Worm (Caenorhabditis elegans): ENCODE measurements around the gene Y54G9A.5.

Y54G9A.5 gene

DNA sequence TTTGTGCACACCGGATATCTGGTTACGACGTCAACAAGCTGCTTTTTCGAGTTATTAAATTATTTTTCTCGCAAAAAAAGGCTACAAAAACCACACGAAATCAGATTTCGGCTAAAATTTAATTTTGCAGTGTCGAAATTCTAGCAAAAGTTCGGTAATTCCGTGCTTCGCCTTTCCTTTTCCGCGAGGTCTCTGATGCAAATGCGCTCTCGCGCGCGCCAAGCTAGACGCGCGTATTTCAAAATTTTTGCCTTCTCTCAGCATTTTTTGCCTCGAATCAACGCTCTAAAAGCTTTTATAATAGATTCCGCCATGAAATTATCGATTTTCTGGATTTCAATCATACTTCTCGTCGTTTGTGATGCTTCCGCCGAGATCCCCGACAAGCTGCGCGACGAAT lies at the start of gene Y54G9A.5:
TSS of gene Y54G9A.5 (plus strand) at position 245 of the 400 bp plus-strand sequence.
- TF ChIP-seq skn-1 (tag; optimal IDR thresholded peaks at IDR 0.05) (no peak), alr-1 (tag; optimal IDR thresholded peaks at IDR 0.05) (no peak), mbf-1 (tag; optimal IDR thresholded peaks at IDR 0.05) (no peak), mab-5 (tag; optimal IDR thresholded peaks at IDR 0.05) (no peak), gmeb-1 (tag; optimal IDR thresholded peaks at IDR 0.05) (no peak), egl-27 (tag; optimal IDR thresholded peaks at IDR 0.05) (no peak)

DNA sequence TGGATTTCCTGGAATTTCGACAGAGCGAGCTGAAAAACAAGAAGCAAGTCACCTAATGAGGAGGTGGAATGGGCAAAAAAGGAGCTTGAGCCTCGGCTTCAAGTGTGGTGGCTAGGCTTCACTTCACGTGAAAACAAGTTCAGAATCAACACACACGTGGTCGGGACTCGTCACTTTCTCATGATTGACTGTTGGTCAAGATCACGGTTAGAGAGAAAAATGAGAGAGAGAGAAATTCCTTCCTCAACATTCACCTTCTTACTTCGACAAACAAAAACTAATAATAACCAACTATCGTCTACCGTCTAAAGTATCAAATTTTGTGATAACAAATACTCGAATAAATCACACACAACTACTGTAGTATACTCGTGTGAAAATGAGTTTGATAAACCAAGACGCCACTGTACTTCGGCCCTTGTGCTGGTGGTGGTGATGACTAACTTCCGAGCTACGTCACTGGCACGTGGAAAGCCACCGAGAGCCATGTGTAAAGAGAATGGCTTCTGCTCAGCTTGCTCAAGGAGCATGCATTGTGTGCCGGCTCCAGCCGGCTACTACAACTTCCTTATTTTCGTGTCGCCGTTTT lies 49.1 kb upstream of the Y54G9A.5 start:
- peak; percentile 14 for TF ChIP-seq nhr-21 (tag; optimal IDR thresholded peaks at IDR 0.05)
- TF ChIP-seq mab-5 (tag; optimal IDR thresholded peaks at IDR 0.05), result no peak
- no peak for TF ChIP-seq unc-39 (tag; optimal IDR thresholded peaks at IDR 0.05)
- TF ChIP-seq nhr-77 (tag; optimal IDR thresholded peaks at IDR 0.05), result no peak
- peak in 1 of 2 experiments; percentile 36 for TF ChIP-seq mdl-1 (tag; optimal IDR thresholded peaks at IDR 0.05)
- no peak for TF ChIP-seq egl-27 (tag; optimal IDR thresholded peaks at IDR 0.05)
- no peak for TF ChIP-seq aly-2 (tag; optimal IDR thresholded peaks at IDR 0.05)
- TF ChIP-seq ztf-4 (tag; optimal IDR thresholded peaks at IDR 0.05), result no peak
- TF ChIP-seq nhr-6 (tag; optimal IDR thresholded peaks at IDR 0.05), result no peak
- TF ChIP-seq sma-9 (GFP tag; optimal IDR thresholded peaks at IDR 0.05), result peak; percentile 60
- TF ChIP-seq sma-9 (tag; optimal IDR thresholded peaks at IDR 0.05), result no peak
- peak; percentile 5 for TF ChIP-seq nhr-129 (tag; optimal IDR thresholded peaks at IDR 0.05)
- no peak for TF ChIP-seq sem-4 (tag; optimal IDR thresholded peaks at IDR 0.05)
- TF ChIP-seq ceh-82 (tag; optimal IDR thresholded peaks at IDR 0.05), result no peak
- TF ChIP-seq nhr-23 (tag; optimal IDR thresholded peaks at IDR 0.05), result no peak
- TF ChIP-seq sma-3 (GFP tag; optimal IDR thresholded peaks at IDR 0.05), result no peak
- no peak for TF ChIP-seq ztf-11 (tag; optimal IDR thresholded peaks at IDR 0.05)
- TF ChIP-seq blmp-1 (tag; optimal IDR thresholded peaks at IDR 0.05; ENCODE audit: insufficient read depth), result peak; percentile 92
- TF ChIP-seq fos-1 (tag; optimal IDR thresholded peaks at IDR 0.05), result peak; percentile 2
- TF ChIP-seq alr-1 (tag; optimal IDR thresholded peaks at IDR 0.05), result no peak
- TF ChIP-seq mbf-1 (tag; optimal IDR thresholded peaks at IDR 0.05), result no peak
- peak; percentile 23 for TF ChIP-seq nhr-25 (tag; optimal IDR thresholded peaks at IDR 0.05)
- no peak for TF ChIP-seq nhr-11 (tag; optimal IDR thresholded peaks at IDR 0.05)
- TF ChIP-seq lin-39 (tag; optimal IDR thresholded peaks at IDR 0.05), result no peak
- no peak for TF ChIP-seq lin-13 (GFP tag; optimal IDR thresholded peaks at IDR 0.05)
- no peak for TF ChIP-seq Y55F3AM.14 (GFP tag; optimal IDR thresholded peaks at IDR 0.05)
- no peak for TF ChIP-seq unc-62 (GFP tag; optimal IDR thresholded peaks at IDR 0.05)
- TF ChIP-seq peb-1 (tag; optimal IDR thresholded peaks at IDR 0.05), result no peak
- TF ChIP-seq skn-1 (tag; optimal IDR thresholded peaks at IDR 0.05), result no peak
- no peak for TF ChIP-seq elt-3 (tag; optimal IDR thresholded peaks at IDR 0.05)
- no peak for TF ChIP-seq R02D3.7 (tag; optimal IDR thresholded peaks at IDR 0.05)
- no peak for TF ChIP-seq nhr-237 (tag; optimal IDR thresholded peaks at IDR 0.05)
- peak; percentile 17 for TF ChIP-seq crh-2 (tag; optimal IDR thresholded peaks at IDR 0.05)
- TF ChIP-seq nhr-12 (tag; optimal IDR thresholded peaks at IDR 0.05), result no peak
- TF ChIP-seq F13H6.1 (tag; optimal IDR thresholded peaks at IDR 0.05), result no peak

DNA sequence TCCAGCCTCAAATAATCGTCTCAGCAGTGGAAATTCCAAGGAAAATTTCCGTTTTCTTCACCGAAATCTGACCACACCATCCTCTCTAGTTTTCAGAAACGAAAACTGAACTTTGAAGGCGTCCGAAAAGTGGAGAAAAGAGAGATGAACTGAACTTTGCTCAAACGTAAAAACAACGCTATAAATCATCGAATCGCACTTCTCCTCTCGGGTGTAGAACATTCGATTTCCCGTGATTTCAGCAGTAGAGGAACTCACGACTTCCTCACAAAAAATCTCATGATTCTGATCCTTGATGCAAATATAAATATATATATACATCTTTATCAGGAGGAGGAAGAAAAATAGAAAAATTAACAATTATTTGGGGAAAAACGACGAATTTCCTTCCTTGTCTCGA lies 47.6 kb upstream of the Y54G9A.5 start:
- TF ChIP-seq sma-9 (GFP tag; optimal IDR thresholded peaks at IDR 0.05) (peak; percentile 22), sma-9 (tag; optimal IDR thresholded peaks at IDR 0.05) (no peak), mab-5 (tag; optimal IDR thresholded peaks at IDR 0.05) (peak; percentile 52), egl-27 (tag; optimal IDR thresholded peaks at IDR 0.05) (no peak), nhr-21 (tag; optimal IDR thresholded peaks at IDR 0.05) (peak; percentile 44)

DNA sequence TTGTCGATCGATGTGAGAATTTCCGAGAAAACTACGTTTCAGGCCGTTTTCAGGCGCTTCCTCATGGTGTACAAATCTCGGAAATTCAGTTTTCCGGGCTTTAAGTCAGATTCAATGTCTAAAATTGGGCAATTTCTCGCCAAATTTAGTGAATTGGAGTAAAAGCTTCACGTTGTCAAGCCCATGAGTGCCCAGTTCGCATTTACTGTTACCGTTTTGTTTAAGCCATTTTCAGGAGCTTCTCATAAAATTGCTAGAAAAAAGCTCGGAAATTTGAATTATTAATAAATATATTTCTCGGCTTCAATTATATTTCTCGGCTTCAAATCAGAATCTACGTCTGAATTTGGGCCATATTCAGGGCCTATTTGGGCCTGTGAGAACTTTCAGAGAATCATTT lies 44.9 kb upstream of the Y54G9A.5 start:
- TF ChIP-seq ceh-16 (tag; optimal IDR thresholded peaks at IDR 0.05), result no peak
- no peak for TF ChIP-seq ceh-82 (tag; optimal IDR thresholded peaks at IDR 0.05)
- no peak for TF ChIP-seq unc-55 (GFP tag; optimal IDR thresholded peaks at IDR 0.05)
- TF ChIP-seq sem-4 (tag; optimal IDR thresholded peaks at IDR 0.05), result no peak
- TF ChIP-seq elt-1 (tag; optimal IDR thresholded peaks at IDR 0.05), result no peak
- no peak for TF ChIP-seq lin-11 (tag; optimal IDR thresholded peaks at IDR 0.05)
- no peak for TF ChIP-seq C34F6.9 (tag; optimal IDR thresholded peaks at IDR 0.05)
- TF ChIP-seq ztf-1 (GFP tag; conservative IDR thresholded peaks at IDR 0.05), result no peak
- no peak for TF ChIP-seq blmp-1 (tag; optimal IDR thresholded peaks at IDR 0.05; ENCODE audit: insufficient read depth)
- no peak for TF ChIP-seq lin-39 (tag; optimal IDR thresholded peaks at IDR 0.05)
- no peak for TF ChIP-seq ztf-11 (tag; optimal IDR thresholded peaks at IDR 0.05)
- TF ChIP-seq nhr-21 (tag; optimal IDR thresholded peaks at IDR 0.05), result no peak
- TF ChIP-seq lsy-2 (tag; optimal IDR thresholded peaks at IDR 0.05), result no peak
